Fruit fly (Drosophila melanogaster): ENCODE results near the gene CG3246.

dm6 chr2L:3428419-3429097, 33.2 kb downstream of the CG3246 start:
- no peak for TF ChIP-seq pum (GFP tag; optimal IDR thresholded peaks at IDR 0.05)
- no peak for TF ChIP-seq CG2116 (GFP tag; optimal IDR thresholded peaks at IDR 0.05)
